Fruit fly (Drosophila melanogaster) whole organism, embryonic: ENCODE measurements around the gene iav.

ENCODE experiments used
- Abd-B ChIP-seq: fragments of 200-800 bp; sonication (Bioruptor generic); optimal IDR thresholded peaks from 2 replicates; lab custom pipeline; 2018; ENCODE audit warnings: missing biosample characterization, mild to moderate bottlenecking, missing genetic modification characterization, moderate library complexity
- B-H1 ChIP-seq: fragments of 200-800 bp; sonication (Bioruptor generic); IDR thresholded peaks from 3 replicates; pipeline ENCODE4 v1.3.6; 2022; ENCODE audit warnings: missing biosample characterization, missing genetic modification characterization
- CG10147 ChIP-seq: fragments of 200-800 bp; sonication (Bioruptor generic); optimal IDR thresholded peaks from 2 replicates; lab custom pipeline; 2019; ENCODE audit warnings: missing biosample characterization, mild to moderate bottlenecking, missing genetic modification characterization, moderate library complexity
- CG10321 ChIP-seq: fragments of 200-800 bp; sonication (Bioruptor generic); IDR thresholded peaks from 2 replicates; pipeline ENCODE4 v1.3.6; 2022; ENCODE audit warnings: missing biosample characterization, missing genetic modification characterization
- CG10431 ChIP-seq: fragments of 200-800 bp; sonication (Bioruptor generic); optimal IDR thresholded peaks from 3 replicates; lab custom pipeline; 2018; ENCODE audit warnings: missing biosample characterization, mild to moderate bottlenecking, missing genetic modification characterization
- CG11695 ChIP-seq: fragments of 200-800 bp; sonication (Bioruptor generic); IDR thresholded peaks from 3 replicates; pipeline ENCODE4 v1.3.6; 2022; ENCODE audit warnings: missing biosample characterization, missing genetic modification characterization
- CG1832 ChIP-seq: fragments of 200-800 bp; sonication (Bioruptor generic); optimal IDR thresholded peaks from 2 replicates; lab custom pipeline; 2017; ENCODE audit warnings: missing biosample characterization, mild to moderate bottlenecking, missing genetic modification characterization, inconsistent platforms
- CG18476 ChIP-seq: fragments of 200-800 bp; sonication (Bioruptor generic); optimal IDR thresholded peaks from 2 replicates; lab custom pipeline; 2016; ENCODE audit warnings: missing biosample characterization, mild to moderate bottlenecking, missing genetic modification characterization
- CG18619 ChIP-seq: fragments of 200-800 bp; sonication (Bioruptor generic); optimal IDR thresholded peaks from 3 replicates; lab custom pipeline; 2017; ENCODE audit warnings: missing biosample characterization, mild to moderate bottlenecking, missing genetic modification characterization
- CG2712 ChIP-seq: fragments of 200-800 bp; optimal IDR thresholded peaks from 3 replicates; lab custom pipeline; 2019; ENCODE audit warnings: missing biosample characterization, mild to moderate bottlenecking, missing genetic modification characterization, moderate library complexity
- CG31441 ChIP-seq: fragments of 200-800 bp; sonication (Bioruptor generic); IDR thresholded peaks from 2 replicates; pipeline ENCODE4 v1.3.6; 2022; ENCODE audit warnings: missing biosample characterization, missing genetic modification characterization
- CG34422 ChIP-seq: fragments of 200-800 bp; sonication (Bioruptor generic); IDR thresholded peaks from 3 replicates; pipeline ENCODE4 v1.3.6; 2022; ENCODE audit warnings: missing biosample characterization, missing genetic modification characterization
- CG5953 ChIP-seq: fragments of 200-800 bp; sonication (Bioruptor generic); IDR thresholded peaks from 2 replicates; pipeline ENCODE4 v1.3.6; 2022; ENCODE audit warnings: missing biosample characterization, missing genetic modification characterization
- CG6765 ChIP-seq: fragments of 200-800 bp; sonication (Bioruptor generic); optimal IDR thresholded peaks from 3 replicates; lab custom pipeline; 2017; ENCODE audit warnings: missing biosample characterization, mild to moderate bottlenecking, missing genetic modification characterization
- CG6791 ChIP-seq: fragments of 200-800 bp; sonication (Bioruptor generic); IDR thresholded peaks from 3 replicates; pipeline ENCODE4 v1.3.6; 2022; ENCODE audit warnings: missing biosample characterization, missing genetic modification characterization; ENCODE audit not compliant: partially characterized antibody
- CG7372 ChIP-seq: fragments of 200-800 bp; sonication (Bioruptor generic); IDR thresholded peaks from 2 replicates; pipeline ENCODE4 v1.3.6; 2022; ENCODE audit warnings: missing biosample characterization, missing genetic modification characterization
- CG7786 ChIP-seq: fragments of 200-800 bp; sonication (Bioruptor generic); optimal IDR thresholded peaks from 2 replicates; lab custom pipeline; 2016; ENCODE audit warnings: missing biosample characterization, missing genetic modification characterization
- Dad ChIP-seq: fragments of 200-800 bp; sonication (Bioruptor generic); optimal IDR thresholded peaks from 3 replicates; lab custom pipeline; 2016; ENCODE audit warnings: missing biosample characterization, missing genetic modification characterization
- Dll ChIP-seq: fragments of 200-800 bp; sonication (Bioruptor generic); IDR thresholded peaks from 4 replicates; pipeline ENCODE4 v1.3.6; 2022; ENCODE audit warnings: missing biosample characterization, missing genetic modification characterization; ENCODE audit not compliant: partially characterized antibody
- Elba2 ChIP-seq: fragments of 200-800 bp; sonication (Bioruptor generic); optimal IDR thresholded peaks from 3 replicates; lab custom pipeline; 2016; ENCODE audit warnings: missing biosample characterization, missing genetic modification characterization
- HLH4C ChIP-seq: fragments of 200-800 bp; sonication (Bioruptor generic); IDR thresholded peaks from 3 replicates; pipeline ENCODE4 v1.3.6; 2022; ENCODE audit warnings: missing biosample characterization, missing genetic modification characterization; ENCODE audit not compliant: partially characterized antibody
- HmgZ ChIP-seq: fragments of 200-800 bp; sonication (Bioruptor generic); optimal IDR thresholded peaks from 2 replicates; lab custom pipeline; 2018; ENCODE audit warnings: missing biosample characterization, mild to moderate bottlenecking, missing genetic modification characterization
- MTF-1 ChIP-seq: fragments of 200-800 bp; sonication (Bioruptor generic); optimal IDR thresholded peaks from 2 replicates; lab custom pipeline; 2018; ENCODE audit warnings: missing biosample characterization, mild to moderate bottlenecking, missing genetic modification characterization, borderline replicate concordance
- Myb ChIP-seq: fragments of 200-800 bp; sonication (Bioruptor generic); optimal IDR thresholded peaks from 2 replicates; lab custom pipeline; 2016; ENCODE audit warnings: missing biosample characterization, missing genetic modification characterization
- NC2β ChIP-seq: fragments of 200-800 bp; sonication (Bioruptor generic); optimal IDR thresholded peaks from 2 replicates; lab custom pipeline; 2016; ENCODE audit warnings: missing biosample characterization, missing genetic modification characterization
- Spps ChIP-seq: fragments of 200-800 bp; sonication (Bioruptor generic); optimal IDR thresholded peaks from 2 replicates; lab custom pipeline; 2018; ENCODE audit warnings: missing biosample characterization, mild to moderate bottlenecking, missing genetic modification characterization
- Usf ChIP-seq: fragments of 200-800 bp; sonication (Bioruptor generic); optimal IDR thresholded peaks from 2 replicates; lab custom pipeline; 2017; ENCODE audit warnings: missing genotype, missing biosample characterization, missing genetic modification characterization
- bab2 ChIP-seq: fragments of 200-800 bp; sonication (Bioruptor generic); optimal IDR thresholded peaks from 2 replicates; lab custom pipeline; 2016; ENCODE audit warnings: missing biosample characterization, missing genetic modification characterization
- chm ChIP-seq: fragments of 200-800 bp; sonication (Bioruptor generic); IDR thresholded peaks from 2 replicates; pipeline ENCODE4 v1.3.6; 2022; ENCODE audit warnings: missing biosample characterization, missing genetic modification characterization
- chn ChIP-seq: fragments of 200-800 bp; sonication (Bioruptor generic); optimal IDR thresholded peaks from 2 replicates; lab custom pipeline; 2016; ENCODE audit warnings: missing biosample characterization, missing genetic modification characterization
- crp ChIP-seq, 2 experiments: fragments of 200-800 bp; sonication (Bioruptor generic); optimal IDR thresholded peaks; 2 replicates in 1 of 2; 3 replicates in 1 of 2; lab custom pipeline; 2017; ENCODE audit warnings: missing biosample characterization in 2 of 2, missing genetic modification characterization in 2 of 2, mild to moderate bottlenecking in 1 of 2, moderate library complexity in 1 of 2
- da ChIP-seq: fragments of 200-800 bp; sonication (Bioruptor generic); optimal IDR thresholded peaks from 2 replicates; lab custom pipeline; 2016; ENCODE audit warnings: missing biosample characterization, missing genetic modification characterization
- danr ChIP-seq: fragments of 200-800 bp; sonication (Bioruptor generic); IDR thresholded peaks from 2 replicates; pipeline ENCODE4 v1.3.6; 2022; ENCODE audit warnings: missing biosample characterization, missing genetic modification characterization
- dimm ChIP-seq: fragments of 200-800 bp; sonication (Bioruptor generic); IDR thresholded peaks from 2 replicates; pipeline ENCODE4 v1.3.6; 2022; ENCODE audit warnings: missing biosample characterization, missing genetic modification characterization
- dm ChIP-seq: fragments of 200-800 bp; sonication (Bioruptor generic); optimal IDR thresholded peaks from 3 replicates; lab custom pipeline; 2016; ENCODE audit warnings: missing biosample characterization, missing genetic modification characterization
- exex ChIP-seq: fragments of 200-800 bp; sonication (Bioruptor generic); optimal IDR thresholded peaks from 4 replicates; lab custom pipeline; 2018; ENCODE audit warnings: missing biosample characterization, mild to moderate bottlenecking, missing genetic modification characterization, moderate library complexity
- fd64A ChIP-seq: fragments of 200-800 bp; sonication (Bioruptor generic); optimal IDR thresholded peaks from 3 replicates; lab custom pipeline; 2018; ENCODE audit warnings: missing biosample characterization, mild to moderate bottlenecking, missing genetic modification characterization
- hb ChIP-seq: fragments of 200-800 bp; sonication (Bioruptor generic); IDR thresholded peaks from 3 replicates; pipeline ENCODE4 v1.3.6; 2022; ENCODE audit warnings: missing biosample characterization, missing genetic modification characterization; ENCODE audit not compliant: partially characterized antibody
- inv ChIP-seq: fragments of 200-800 bp; sonication (Bioruptor generic); IDR thresholded peaks from 2 replicates; pipeline ENCODE4 v1.3.6; 2022; ENCODE audit warnings: missing biosample characterization, missing genetic modification characterization; ENCODE audit not compliant: partially characterized antibody
- lilli ChIP-seq: fragments of 200-800 bp; sonication (Bioruptor generic); optimal IDR thresholded peaks from 3 replicates; lab custom pipeline; 2016; ENCODE audit warnings: missing biosample characterization, missing genetic modification characterization
- lola ChIP-seq, 3 experiments: fragments of >200 bp in 2 of 3; fragments of 200-800 bp in 1 of 3; sonication (Bioruptor generic) in 1 of 3; optimal IDR thresholded peaks; 2 replicates each; lab custom pipeline; 2017 to 2019; ENCODE audit warnings: missing biosample characterization in 3 of 3, missing genetic modification characterization in 3 of 3, mild to moderate bottlenecking in 1 of 3, moderate library complexity in 1 of 3
- maf-S ChIP-seq: fragments of 200-800 bp; sonication (Bioruptor generic); optimal IDR thresholded peaks from 2 replicates; lab custom pipeline; 2016; ENCODE audit warnings: missing biosample characterization, missing genetic modification characterization
- nerfin-2 ChIP-seq: fragments of 200-800 bp; sonication (Bioruptor generic); IDR thresholded peaks from 2 replicates; pipeline ENCODE4 v1.3.6; 2022; ENCODE audit warnings: missing biosample characterization, missing genetic modification characterization; ENCODE audit not compliant: partially characterized antibody
- pfk ChIP-seq: fragments of 200-800 bp; sonication (Bioruptor generic); optimal IDR thresholded peaks from 2 replicates; lab custom pipeline; 2018; ENCODE audit warnings: missing biosample characterization, mild to moderate bottlenecking, missing genetic modification characterization, moderate library complexity
- prd ChIP-seq, 3 experiments: fragments of >200 bp in 2 of 3; fragments of 200-800 bp in 1 of 3; sonication (Bioruptor generic) in 1 of 3; optimal IDR thresholded peaks in 2 of 3; IDR thresholded peaks in 1 of 3; 2 replicates in 2 of 3; 3 replicates in 1 of 3; pipeline versions ENCODE4 v1.3.6 to Lab custom; 2017 to 2022; ENCODE audit warnings: missing biosample characterization in 1 of 3, missing genetic modification characterization in 1 of 3
- pzg ChIP-seq: fragments of 200-800 bp; sonication (Bioruptor generic); optimal IDR thresholded peaks from 3 replicates; lab custom pipeline; 2018; ENCODE audit warnings: missing biosample characterization, mild to moderate bottlenecking, missing genetic modification characterization, moderate library complexity
- salm ChIP-seq: fragments of 200-800 bp; sonication (Bioruptor generic); optimal IDR thresholded peaks from 2 replicates; lab custom pipeline; 2018; ENCODE audit warnings: missing biosample characterization, mild to moderate bottlenecking, missing genetic modification characterization
- vvl ChIP-seq: fragments of 200-800 bp; sonication (Bioruptor generic); IDR thresholded peaks from 2 replicates; pipeline ENCODE4 v1.3.6; 2022; ENCODE audit warnings: missing biosample characterization, missing genetic modification characterization

Gene iav

DNA sequence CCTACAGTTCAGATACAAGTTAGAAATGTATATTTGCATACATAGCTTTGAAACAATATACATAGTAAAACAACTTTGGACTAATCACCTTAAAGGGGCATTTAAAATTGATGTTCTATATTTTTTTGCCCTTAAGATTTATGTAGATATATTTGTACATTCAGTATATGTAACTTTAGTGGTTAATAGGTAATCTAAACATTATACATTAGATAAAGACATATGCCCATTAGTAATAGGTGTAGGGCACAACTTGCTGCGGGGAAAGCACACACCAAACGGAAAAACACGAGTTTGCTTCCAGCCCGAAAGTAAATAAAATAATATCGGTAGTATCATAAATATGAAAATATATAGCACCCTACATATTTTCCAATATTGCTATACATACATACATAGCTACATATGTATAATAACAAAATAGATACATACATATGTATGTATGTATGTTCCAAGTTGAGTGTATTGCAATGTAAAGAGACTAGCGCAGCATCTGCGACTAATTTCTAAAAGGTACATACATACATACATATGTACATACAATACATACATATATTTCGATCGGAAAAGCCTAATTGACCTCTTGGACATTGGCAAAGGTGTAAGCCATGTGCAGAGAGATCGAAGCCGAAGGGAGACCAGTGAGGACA, 49.6 kb downstream of the iav start, which contains the start of gene CG43736 (continued):
- TF ChIP-seq CG7372 (GFP tag; lab: Robert Waterston, UW) = peak; percentile 86
- peak in 1 of 2 experiments; percentile 49 for TF ChIP-seq crp (GFP tag; optimal IDR thresholded peaks at IDR 0.05; lab: Kevin White, UChicago)
- peak; percentile 98 for TF ChIP-seq CG10147 (GFP tag; lab: Kevin White, UChicago)
- TF ChIP-seq CG10321 (GFP tag; lab: Robert Waterston, UW) = 0 out of 2 replicates have a peak, but pooled peaks have one; percentile 46
- peak; percentile 88 for TF ChIP-seq Spps
- peak in 1 of 3 experiments; percentile 95 for TF ChIP-seq lola (GFP tag; optimal IDR thresholded peaks at IDR 0.05; lab: Kevin White, UChicago)
- TF ChIP-seq CG18476 (GFP tag; lab: Kevin White, UChicago) = peak; percentile 93
- TF ChIP-seq nerfin-2 (GFP tag; lab: Robert Waterston, UW) = no peak
- peak; percentile 83 for TF ChIP-seq fd64A (GFP tag; lab: Kevin White, UChicago)
- peak; percentile 79 for TF ChIP-seq exex (tag; lab: Kevin White, UChicago)
- TF ChIP-seq da (GFP tag; lab: Kevin White, UChicago) = peak; percentile 20
- peak; percentile 93 for TF ChIP-seq CG11695
- no peak for TF ChIP-seq prd (optimal IDR thresholded peaks at IDR 0.05; lab: Kevin White, UChicago)
- TF ChIP-seq prd (GFP tag; IDR thresholded peaks at IDR 0.05; lab: Robert Waterston, UW) = peak; percentile 88
- peak; percentile 85 for TF ChIP-seq CG10431 (GFP tag; lab: Kevin White, UChicago)
- no peak for TF ChIP-seq Dll (GFP tag; lab: Robert Waterston, UW)
- TF ChIP-seq dimm (GFP tag; lab: Robert Waterston, UW) = peak; percentile 70
- peak; percentile 88 for TF ChIP-seq Dad
- TF ChIP-seq MTF-1 (GFP tag; lab: Kevin White, UChicago) = peak; percentile 90
- TF ChIP-seq HLH4C (GFP tag; lab: Robert Waterston, UW) = no peak
- peak; percentile 7 for TF ChIP-seq pzg
- TF ChIP-seq CG18619 = peak; percentile 93
- TF ChIP-seq chm (GFP tag; lab: Robert Waterston, UW) = peak; percentile 13; the same call in 1 of the 2 replicates
- TF ChIP-seq inv = no peak
- peak; percentile 99 for TF ChIP-seq CG31441 (GFP tag; lab: Robert Waterston, UW)
- peak; percentile 87 for TF ChIP-seq NC2β (GFP tag; lab: Kevin White, UChicago)
- TF ChIP-seq CG5953 (GFP tag; lab: Robert Waterston, UW) = peak; percentile 70
- no peak for TF ChIP-seq CG1832 (GFP tag; lab: Kevin White, UChicago)
- peak; percentile 90 for TF ChIP-seq danr (GFP tag; lab: Robert Waterston, UW)
- peak; percentile 93 for TF ChIP-seq bab2 (GFP tag; lab: Kevin White, UChicago)
- peak; percentile 86 for TF ChIP-seq CG34422 (GFP tag; lab: Robert Waterston, UW)
- TF ChIP-seq CG6791 (GFP tag; lab: Robert Waterston, UW) = no peak
- TF ChIP-seq B-H1 (GFP tag; lab: Robert Waterston, UW) = peak; percentile 76
- TF ChIP-seq HmgZ = peak; percentile 95
- peak; percentile 79 for TF ChIP-seq dm (GFP tag; lab: Kevin White, UChicago)
- TF ChIP-seq salm = peak; percentile 91
- no peak for TF ChIP-seq pfk (GFP tag; lab: Kevin White, UChicago)
- TF ChIP-seq vvl (GFP tag; lab: Robert Waterston, UW) = peak; percentile 87
- TF ChIP-seq Elba2 (GFP tag; lab: Kevin White, UChicago) = no peak
- peak; percentile 87 for TF ChIP-seq Usf (GFP tag; lab: Kevin White, UChicago)
- TF ChIP-seq CG2712 = peak; percentile 98
- peak; percentile 78 for TF ChIP-seq Myb (GFP tag; lab: Kevin White, UChicago)
- no peak for TF ChIP-seq hb (GFP tag; lab: Robert Waterston, UW)
- peak; percentile 93 for TF ChIP-seq CG7786
- peak; percentile 94 for TF ChIP-seq CG6765 (GFP tag; lab: Kevin White, UChicago)
- TF ChIP-seq maf-S (GFP tag; lab: Kevin White, UChicago) = peak; percentile 94
- TF ChIP-seq Abd-B (GFP tag; lab: Kevin White, UChicago) = peak; percentile 96
- peak; percentile 92 for TF ChIP-seq lilli (GFP tag; lab: Kevin White, UChicago)
- TF ChIP-seq chn (GFP tag; lab: Kevin White, UChicago) = peak; percentile 92
